Worm (Caenorhabditis elegans): Measurements from ENCODE around the gene hosl-1.
A peak's percentile ranks its signal among the peaks of the same experiment; 100 is the strongest.

Gene hosl-1

ce11 chrX:4658303-4658702, 21.4 kb downstream of the hosl-1 start:
- TF ChIP-seq B0336.3 (GFP tag; IDR thresholded peaks at IDR 0.05) (no peak), T26A5.8 (tag; optimal IDR thresholded peaks at IDR 0.05) (no peak), hmg-20 (GFP tag; IDR thresholded peaks at IDR 0.05) (no peak), let-607 (tag; optimal IDR thresholded peaks at IDR 0.05) (no peak), hsf-1 (GFP tag; IDR thresholded peaks at IDR 0.05) (no peak), madf-10 (tag; optimal IDR thresholded peaks at IDR 0.05) (no peak), somi-1 (GFP tag; optimal IDR thresholded peaks at IDR 0.05) (no peak), let-526 (GFP tag; IDR thresholded peaks at IDR 0.05) (no peak), egl-44 (GFP tag; IDR thresholded peaks at IDR 0.05) (no peak), ceh-100 (GFP tag; IDR thresholded peaks at IDR 0.05) (no peak)

- TF ChIP-seq nhr-80 (tag; optimal IDR thresholded peaks at IDR 0.05): peak; percentile 57
- no peak for TF ChIP-seq madf-8 (GFP tag; conservative IDR thresholded peaks at IDR 0.05)
- 0 out of 2 replicates have a peak, but pooled peaks have one; percentile 24 for TF ChIP-seq dox-1 (GFP tag; IDR thresholded peaks at IDR 0.05)
Observed at ce11 chrX:4658706-4659105, 21.8 kb downstream of the hosl-1 start.

DNA sequence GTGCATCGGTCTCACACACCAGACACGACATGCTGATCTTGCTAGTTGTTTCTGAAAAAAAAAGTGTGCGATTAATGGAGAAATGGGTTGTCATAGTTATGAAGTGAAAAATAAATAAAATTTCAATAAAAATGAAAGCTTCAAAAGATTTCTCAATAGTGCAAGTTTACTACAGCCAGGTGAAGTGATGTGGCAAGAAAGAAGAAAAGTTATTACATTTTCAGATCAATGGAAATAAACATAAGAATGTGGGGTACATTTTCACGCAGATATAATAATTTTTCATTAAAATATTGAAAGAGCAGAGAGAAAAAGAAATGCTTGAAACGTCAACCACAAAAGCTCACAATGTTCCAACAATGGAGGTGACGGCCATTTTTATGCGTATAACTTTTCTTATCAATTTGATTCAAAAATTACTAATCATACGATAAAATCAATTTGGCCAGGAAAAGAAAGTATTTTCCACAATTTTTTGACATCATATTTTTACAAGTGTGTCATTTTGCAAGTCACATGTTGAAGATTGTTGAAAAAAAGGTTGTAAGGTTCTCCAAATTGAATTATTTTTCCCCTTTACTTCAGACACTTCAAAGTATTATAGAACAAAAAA, 23.5 kb downstream of the hosl-1 start, which contains the start of gene nhr-45:
Gene nhr-45 (minus strand): TSS at position 51 of the 613 bp plus-strand sequence.
- TF ChIP-seq hmg-20 (GFP tag; IDR thresholded peaks at IDR 0.05): no peak
- TF ChIP-seq nhr-80 (tag; optimal IDR thresholded peaks at IDR 0.05): peak; percentile 55
- TF ChIP-seq nfyb-1 (GFP tag; IDR thresholded peaks at IDR 0.05): no peak

ce11 chrX:4662293-4662825, 25.4 kb downstream of the hosl-1 start:
- TF ChIP-seq aptf-2 (GFP tag; conservative IDR thresholded peaks at IDR 0.05): no peak
- TF ChIP-seq ztf-26 (tag; optimal IDR thresholded peaks at IDR 0.05): peak; percentile 39
- TF ChIP-seq unc-130 (GFP tag; optimal IDR thresholded peaks at IDR 0.05): no peak
- peak; percentile 48 for TF ChIP-seq attf-5 (GFP tag; optimal IDR thresholded peaks at IDR 0.05)
- TF ChIP-seq ekl-4 (GFP tag; IDR thresholded peaks at IDR 0.05): 0 out of 2 replicates have a peak, but pooled peaks have one; percentile 38
- peak; percentile 60; the same call in 1 of the 2 replicates for TF ChIP-seq nfyb-1 (GFP tag; IDR thresholded peaks at IDR 0.05)
- peak; percentile 45 for TF ChIP-seq ceh-27 (GFP tag; optimal IDR thresholded peaks at IDR 0.05)
- TF ChIP-seq nhr-80 (tag; optimal IDR thresholded peaks at IDR 0.05): peak; percentile 91
- peak; percentile 96 for TF ChIP-seq cebp-1 (GFP tag; IDR thresholded peaks at IDR 0.05)
- peak; percentile 98 for TF ChIP-seq cebp-1 (tag; optimal IDR thresholded peaks at IDR 0.05)
- peak; percentile 47; the same call in 1 of the 2 replicates for TF ChIP-seq dox-1 (GFP tag; IDR thresholded peaks at IDR 0.05)
- peak; percentile 53 for TF ChIP-seq lin-40 (tag; optimal IDR thresholded peaks at IDR 0.05)
- peak; percentile 35 for TF ChIP-seq ZK185.1 (tag; optimal IDR thresholded peaks at IDR 0.05; ENCODE audit: poor library complexity, severe bottlenecking)
- no peak for TF ChIP-seq athp-1 (tag; optimal IDR thresholded peaks at IDR 0.05)
- TF ChIP-seq atf-7 (tag; optimal IDR thresholded peaks at IDR 0.05): peak; percentile 64
- TF ChIP-seq unc-62 (GFP tag; optimal IDR thresholded peaks at IDR 0.05): peak; percentile 22
- TF ChIP-seq K12H6.12 (tag; optimal IDR thresholded peaks at IDR 0.05): peak; percentile 30
- TF ChIP-seq efl-1 (GFP tag; optimal IDR thresholded peaks at IDR 0.05): no peak

- TF ChIP-seq lsl-1 (GFP tag; optimal IDR thresholded peaks at IDR 0.05) (no peak), die-1 (tag; optimal IDR thresholded peaks at IDR 0.05) (no peak), B0261.1 (tag; optimal IDR thresholded peaks at IDR 0.05) (no peak), ztf-28 (GFP tag; IDR thresholded peaks at IDR 0.05) (no peak), bed-2 (GFP tag; IDR thresholded peaks at IDR 0.05) (no peak), hlh-12 (tag; optimal IDR thresholded peaks at IDR 0.05) (no peak), attf-6 (GFP tag; IDR thresholded peaks at IDR 0.05) (no peak), lin-40 (tag; optimal IDR thresholded peaks at IDR 0.05) (no peak), ZK185.1 (tag; optimal IDR thresholded peaks at IDR 0.05; ENCODE audit: poor library complexity, severe bottlenecking) (no peak), fkh-3 (tag; optimal IDR thresholded peaks at IDR 0.05) (no peak), F39B2.1 (GFP tag; IDR thresholded peaks at IDR 0.05) (no peak), sea-2 (GFP tag; IDR thresholded peaks at IDR 0.05) (no peak), F23B12.7 (tag; optimal IDR thresholded peaks at IDR 0.05; ENCODE audit: insufficient read depth) (no peak), hsf-1 (GFP tag; IDR thresholded peaks at IDR 0.05) (no peak), ekl-4 (GFP tag; IDR thresholded peaks at IDR 0.05) (no peak), attf-5 (GFP tag; optimal IDR thresholded peaks at IDR 0.05) (no peak)
Observed at ce11 chrX:4662964-4663684, 26.2 kb downstream of the hosl-1 start.

Data from whole organism, young adult.